Fruit fly (Drosophila melanogaster): ENCODE data around the gene CG10466.

The CG10466 gene

DNA sequence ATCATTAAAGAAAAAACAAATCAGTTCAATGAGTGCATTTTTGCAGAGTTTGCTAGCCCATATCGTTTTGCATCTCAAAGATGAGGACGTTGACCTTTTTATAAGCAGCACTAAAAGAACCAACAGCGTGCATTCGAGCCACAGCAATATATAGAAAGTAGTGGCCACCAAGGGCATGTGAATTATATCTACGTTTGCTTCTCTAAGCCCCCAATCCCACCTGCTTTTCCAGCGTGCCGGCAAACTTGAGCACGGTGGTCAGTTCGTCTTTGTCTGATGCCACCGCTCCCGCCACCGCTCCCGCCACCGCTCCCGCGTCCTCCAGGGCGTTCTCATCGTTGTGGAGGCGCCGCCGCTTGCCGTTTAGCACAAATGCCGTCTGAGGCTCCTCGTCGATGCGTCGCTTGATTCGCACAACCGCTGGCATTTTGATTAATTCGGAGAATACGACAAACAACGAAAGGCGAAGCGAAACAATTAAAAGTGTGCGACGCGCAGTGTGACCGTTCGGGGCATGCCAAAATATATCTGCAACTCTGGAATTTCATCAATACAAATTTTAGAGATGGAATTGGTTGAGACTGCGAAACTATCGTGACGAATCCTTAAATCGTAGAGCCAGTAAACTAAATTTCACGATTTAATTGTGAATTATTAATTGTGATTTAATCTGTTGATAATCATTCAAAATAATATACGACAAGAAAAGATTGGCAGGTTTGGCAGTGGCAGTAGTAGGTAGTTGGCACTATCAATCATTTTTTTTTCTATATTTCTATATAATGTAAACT is 3.6 kb downstream of the CG10466 start (continued):
- TF ChIP-seq esg (GFP tag; conservative IDR thresholded peaks at IDR 0.05) (no peak), tap (tag; optimal IDR thresholded peaks at IDR 0.05) (no peak), lilli (GFP tag; optimal IDR thresholded peaks at IDR 0.05) (peak; percentile 65), gsb-n (tag; optimal IDR thresholded peaks at IDR 0.05) (peak; percentile 65), CG1792 (GFP tag; optimal IDR thresholded peaks at IDR 0.05) (peak; percentile 16), CG10147 (GFP tag; optimal IDR thresholded peaks at IDR 0.05) (peak; percentile 54), pum (GFP tag; optimal IDR thresholded peaks at IDR 0.05) (peak; percentile 44), Hey (tag; optimal IDR thresholded peaks at IDR 0.05) (no peak), ttk (GFP tag; IDR thresholded peaks at IDR 0.05) (no peak), CG15479 (GFP tag; optimal IDR thresholded peaks at IDR 0.05) (no peak), oc (tag; optimal IDR thresholded peaks at IDR 0.05) (no peak), fd96Cb (tag; optimal IDR thresholded peaks at IDR 0.05) (no peak), CG32767 (GFP tag; IDR thresholded peaks at IDR 0.05) (no peak), CG33213 (GFP tag; optimal IDR thresholded peaks at IDR 0.05) (peak; percentile 74), CG34376 (GFP tag; optimal IDR thresholded peaks at IDR 0.05) (no peak), nerfin-2 (GFP tag; IDR thresholded peaks at IDR 0.05; ENCODE audit: partially characterized antibody) (0 out of 2 replicates have a peak, but pooled peaks have one; percentile 8), Opbp (GFP tag; IDR thresholded peaks at IDR 0.05; ENCODE audit: partially characterized antibody) (peak; percentile 84; the same call in 2 of the 3 replicates), insv (GFP tag; optimal IDR thresholded peaks at IDR 0.05) (peak in 1 of 2 experiments; percentile 36), Antp (GFP tag; optimal IDR thresholded peaks at IDR 0.05) (peak; percentile 37), Atf3 (GFP tag; optimal IDR thresholded peaks at IDR 0.05) (peak; percentile 24), bowl (GFP tag; IDR thresholded peaks at IDR 0.05) (no peak), CG4820 (GFP tag; optimal IDR thresholded peaks at IDR 0.05) (peak; percentile 42), CrebB (tag; optimal IDR thresholded peaks at IDR 0.05) (peak; percentile 22), CoRest (tag; optimal IDR thresholded peaks at IDR 0.05) (peak; percentile 53), Hr39 (optimal IDR thresholded peaks at IDR 0.05) (no peak), Blimp-1 (GFP tag; optimal IDR thresholded peaks at IDR 0.05) (peak; percentile 3), jing (GFP tag; optimal IDR thresholded peaks at IDR 0.05) (no peak), so (GFP tag; IDR thresholded peaks at IDR 0.05) (no peak), Dfd (GFP tag; optimal IDR thresholded peaks at IDR 0.05) (no peak), hkb (optimal IDR thresholded peaks at IDR 0.05) (no peak), hkb (GFP tag; IDR thresholded peaks at IDR 0.05) (no peak; the same call in 1 of the 2 replicates), exex (tag; optimal IDR thresholded peaks at IDR 0.05) (no peak), Dad (GFP tag; optimal IDR thresholded peaks at IDR 0.05) (no peak), CG8388 (GFP tag; optimal IDR thresholded peaks at IDR 0.05) (peak; percentile 40), slou (GFP tag; optimal IDR thresholded peaks at IDR 0.05) (no peak), chinmo (GFP tag; IDR thresholded peaks at IDR 0.05; ENCODE audit: partially characterized antibody) (0 out of 4 replicates have a peak, but pooled peaks have one; percentile 67), CG17829 (tag; optimal IDR thresholded peaks at IDR 0.05) (peak; percentile 64), Bteb2 (GFP tag; optimal IDR thresholded peaks at IDR 0.05) (peak; percentile 31), Side (GFP tag; optimal IDR thresholded peaks at IDR 0.05) (peak; percentile 36), CG15011 (GFP tag; optimal IDR thresholded peaks at IDR 0.05) (no peak), Gug (GFP tag; IDR thresholded peaks at IDR 0.05) (peak; percentile 49; the same call in 2 of the 4 replicates), gt (GFP tag; IDR thresholded peaks at IDR 0.05) (no peak), Max (GFP tag; optimal IDR thresholded peaks at IDR 0.05) (peak; percentile 50), CG15696 (tag; optimal IDR thresholded peaks at IDR 0.05) (peak; percentile 29), Hsf (GFP tag; optimal IDR thresholded peaks at IDR 0.05) (peak; percentile 62), scrt (GFP tag; optimal IDR thresholded peaks at IDR 0.05) (no peak), CG10274 (GFP tag; optimal IDR thresholded peaks at IDR 0.05) (no peak), CG16779 (GFP tag; IDR thresholded peaks at IDR 0.05) (no peak), Hand (GFP tag; optimal IDR thresholded peaks at IDR 0.05) (no peak), CG34422 (GFP tag; IDR thresholded peaks at IDR 0.05) (0 out of 3 replicates have a peak, but pooled peaks have one; percentile 55)
